Fruit fly (Drosophila melanogaster) S2 (cell line): Measurements from ENCODE around the gene CG14346.

Experiments used
- CG8478 ChIP-seq: fragments of >200 bp; optimal IDR thresholded peaks from 2 replicates; lab custom pipeline; 2018
- CTCF ChIP-seq, 2 experiments: fragments of >200 bp; optimal IDR thresholded peaks; 2 replicates each; lab custom pipeline; 2018

dm6 chr2L:1409695-1410094, 41.9 kb downstream of the CG14346 start:
- TF ChIP-seq CTCF (optimal IDR thresholded peaks at IDR 0.05; lab: Kevin White, UChicago) (no peak), CG8478 (no peak)
